Fruit fly (Drosophila melanogaster) whole organism, embryonic: ENCODE results near the gene CG7634.
A peak's percentile ranks its signal among the peaks of the same experiment; 100 is the strongest.

Experiments
- CG10209 ChIP-seq: fragments of 200-800 bp; sonication (Bioruptor generic); optimal IDR thresholded peaks from 3 replicates; lab custom pipeline; 2017; ENCODE audit warnings: missing biosample characterization, mild to moderate bottlenecking, missing genetic modification characterization, missing genetic modification reagents
- CG11456 ChIP-seq: fragments of 200-800 bp; sonication (Bioruptor generic); IDR thresholded peaks from 3 replicates; pipeline ENCODE4 v1.3.6; 2022; ENCODE audit warnings: missing biosample characterization, missing genetic modification characterization
- CG1233 ChIP-seq: fragments of 200-800 bp; sonication (Bioruptor generic); optimal IDR thresholded peaks from 4 replicates; lab custom pipeline; 2018; ENCODE audit warnings: missing biosample characterization, mild to moderate bottlenecking, missing genetic modification characterization
- CG13123 ChIP-seq: fragments of 200-800 bp; sonication (Bioruptor generic); optimal IDR thresholded peaks from 2 replicates; lab custom pipeline; 2016; ENCODE audit warnings: missing biosample characterization, missing genetic modification characterization
- CG14014 ChIP-seq: fragments of 200-800 bp; sonication (Bioruptor generic); IDR thresholded peaks from 2 replicates; pipeline ENCODE4 v1.3.6; 2022; ENCODE audit warnings: missing biosample characterization, missing genetic modification characterization
- CG14710 ChIP-seq: fragments of 200-800 bp; sonication (Bioruptor generic); optimal IDR thresholded peaks from 3 replicates; lab custom pipeline; 2019; ENCODE audit warnings: missing biosample characterization, mild to moderate bottlenecking, missing genetic modification characterization, moderate library complexity
- CG14860 ChIP-seq: fragments of 200-800 bp; sonication (Bioruptor generic); IDR thresholded peaks from 3 replicates; pipeline ENCODE4 v1.3.6; 2022; ENCODE audit warnings: missing biosample characterization, missing genetic modification characterization; ENCODE audit not compliant: partially characterized antibody
- CG14965 ChIP-seq: fragments of 200-800 bp; sonication (Bioruptor generic); optimal IDR thresholded peaks from 2 replicates; lab custom pipeline; 2016; ENCODE audit warnings: missing biosample characterization, missing genetic modification characterization, borderline replicate concordance
- CG17361 ChIP-seq: fragments of 200-800 bp; sonication (Bioruptor generic); IDR thresholded peaks from 3 replicates; pipeline ENCODE4 v1.3.6; 2022; ENCODE audit warnings: missing biosample characterization, missing genetic modification characterization
- CG17912 ChIP-seq: fragments of 200-800 bp; sonication (Bioruptor generic); optimal IDR thresholded peaks from 2 replicates; lab custom pipeline; 2018; ENCODE audit warnings: missing biosample characterization, mild to moderate bottlenecking, missing genetic modification characterization
- CG18764 ChIP-seq: fragments of 200-800 bp; sonication (Bioruptor generic); optimal IDR thresholded peaks from 3 replicates; lab custom pipeline; 2016; ENCODE audit warnings: missing biosample characterization, missing genetic modification characterization
- CG30020 ChIP-seq: fragments of 200-800 bp; optimal IDR thresholded peaks from 2 replicates; lab custom pipeline; 2019; ENCODE audit warnings: missing biosample characterization, mild to moderate bottlenecking, missing genetic modification characterization, moderate library complexity
- CG32772 ChIP-seq: fragments of 200-800 bp; sonication (Bioruptor generic); IDR thresholded peaks from 2 replicates; pipeline ENCODE4 v1.3.6; 2022; ENCODE audit warnings: missing biosample characterization, missing genetic modification characterization
- CG33213 ChIP-seq: fragments of 200-800 bp; sonication (Bioruptor generic); optimal IDR thresholded peaks from 3 replicates; lab custom pipeline; 2016; ENCODE audit warnings: missing biosample characterization, missing genetic modification characterization
- CG34422 ChIP-seq: fragments of 200-800 bp; sonication (Bioruptor generic); IDR thresholded peaks from 3 replicates; pipeline ENCODE4 v1.3.6; 2022; ENCODE audit warnings: missing biosample characterization, missing genetic modification characterization
- CG4617 ChIP-seq: fragments of 200-800 bp; sonication (Bioruptor generic); optimal IDR thresholded peaks from 3 replicates; lab custom pipeline; 2016; ENCODE audit warnings: missing biosample characterization, missing genetic modification characterization, borderline replicate concordance
- CG5953 ChIP-seq: fragments of 200-800 bp; sonication (Bioruptor generic); IDR thresholded peaks from 2 replicates; pipeline ENCODE4 v1.3.6; 2022; ENCODE audit warnings: missing biosample characterization, missing genetic modification characterization
- CG7987 ChIP-seq: fragments of 200-800 bp; sonication (Bioruptor generic); optimal IDR thresholded peaks from 2 replicates; lab custom pipeline; 2018; ENCODE audit warnings: missing biosample characterization, mild to moderate bottlenecking, missing genetic modification characterization, moderate library complexity
- CG8388 ChIP-seq: fragments of 200-800 bp; sonication (Bioruptor generic); optimal IDR thresholded peaks from 2 replicates; lab custom pipeline; 2019; ENCODE audit warnings: missing biosample characterization, mild to moderate bottlenecking, missing genetic modification characterization, moderate library complexity
- CG9437 ChIP-seq: fragments of 200-800 bp; sonication (Bioruptor generic); optimal IDR thresholded peaks from 2 replicates; lab custom pipeline; 2018; ENCODE audit warnings: missing biosample characterization, mild to moderate bottlenecking, missing genetic modification characterization
- D ChIP-seq, 2 experiments: fragments of 200-800 bp in 1 of 2; fragments of >200 bp in 1 of 2; sonication (Bioruptor generic) in 1 of 2; optimal IDR thresholded peaks; 2 replicates in 1 of 2; 3 replicates in 1 of 2; lab custom pipeline; 2017; ENCODE audit warnings: mild to moderate bottlenecking in 1 of 2, missing biosample characterization in 1 of 2, missing genetic modification characterization in 1 of 2, missing genetic modification reagents in 1 of 2
- D19A ChIP-seq: fragments of 200-800 bp; optimal IDR thresholded peaks from 3 replicates; lab custom pipeline; 2019; ENCODE audit warnings: missing biosample characterization, mild to moderate bottlenecking, missing genetic modification characterization, moderate library complexity
- Dip2 ChIP-seq: fragments of 200-800 bp; sonication (Bioruptor generic); IDR thresholded peaks from 2 replicates; pipeline ENCODE4 v1.3.6; 2022; ENCODE audit warnings: missing biosample characterization, missing genetic modification characterization
- Doc3 ChIP-seq: fragments of 200-800 bp; sonication (Bioruptor generic); IDR thresholded peaks from 3 replicates; pipeline ENCODE4 v1.3.6; 2022; ENCODE audit warnings: missing biosample characterization, missing genetic modification characterization; ENCODE audit not compliant: partially characterized antibody
- Eip74EF ChIP-seq, 2 experiments: fragments of 200-800 bp in 1 of 2; fragments of >200 bp in 1 of 2; sonication (Bioruptor generic) in 1 of 2; optimal IDR thresholded peaks; 2 replicates each; lab custom pipeline; 2017 to 2019; ENCODE audit warnings: missing biosample characterization in 2 of 2, missing genetic modification characterization in 2 of 2, mild to moderate bottlenecking in 1 of 2, moderate library complexity in 1 of 2
- Gug ChIP-seq: fragments of 200-800 bp; sonication (Bioruptor generic); IDR thresholded peaks from 4 replicates; pipeline ENCODE4 v1.3.6; 2022; ENCODE audit warnings: missing biosample characterization, missing genetic modification characterization
- HLH4C ChIP-seq: fragments of 200-800 bp; sonication (Bioruptor generic); IDR thresholded peaks from 3 replicates; pipeline ENCODE4 v1.3.6; 2022; ENCODE audit warnings: missing biosample characterization, missing genetic modification characterization; ENCODE audit not compliant: partially characterized antibody
- Hmr ChIP-seq: fragments of 200-800 bp; sonication (Bioruptor generic); optimal IDR thresholded peaks from 3 replicates; lab custom pipeline; 2017; ENCODE audit warnings: mild to moderate bottlenecking, missing biosample characterization, missing genetic modification reagents, missing genetic modification characterization
- Max ChIP-seq: fragments of 200-800 bp; sonication (Bioruptor generic); optimal IDR thresholded peaks from 2 replicates; lab custom pipeline; 2016; ENCODE audit warnings: missing biosample characterization, mild to moderate bottlenecking, missing genetic modification characterization
- PHDP ChIP-seq: fragments of 200-800 bp; sonication (Bioruptor generic); optimal IDR thresholded peaks from 3 replicates; lab custom pipeline; 2018; ENCODE audit warnings: missing biosample characterization, mild to moderate bottlenecking, missing genetic modification characterization, moderate library complexity
- Ravus ChIP-seq: fragments of 200-800 bp; sonication (Bioruptor generic); IDR thresholded peaks from 2 replicates; pipeline ENCODE4 v1.3.6; 2022; ENCODE audit warnings: missing biosample characterization, missing genetic modification characterization
- Side ChIP-seq: fragments of 200-800 bp; sonication (Bioruptor generic); optimal IDR thresholded peaks from 2 replicates; lab custom pipeline; 2016; ENCODE audit warnings: missing biosample characterization, missing genetic modification characterization
- Sox100B ChIP-seq: fragments of 200-800 bp; sonication (Bioruptor generic); optimal IDR thresholded peaks from 3 replicates; lab custom pipeline; 2018; ENCODE audit warnings: missing biosample characterization, mild to moderate bottlenecking, missing genetic modification characterization
- Sry-δ ChIP-seq: fragments of 200-800 bp; sonication (Bioruptor generic); optimal IDR thresholded peaks from 2 replicates; lab custom pipeline; 2016; ENCODE audit warnings: missing biosample characterization, missing genetic modification characterization
- Stat92E ChIP-seq, 3 experiments: fragments of >200 bp in 2 of 3; fragments of 200-800 bp in 1 of 3; sonication (Bioruptor generic) in 1 of 3; optimal IDR thresholded peaks; 2 replicates each; lab custom pipeline; 2017 to 2019; ENCODE audit warnings: missing biosample characterization in 3 of 3, missing genetic modification characterization in 3 of 3, mild to moderate bottlenecking in 1 of 3, moderate library complexity in 1 of 3
- chif ChIP-seq, 2 experiments: fragments of 200-800 bp; sonication (Bioruptor generic); optimal IDR thresholded peaks; 3 replicates each; lab custom pipeline; 2016; ENCODE audit warnings: missing biosample characterization in 2 of 2, missing genetic modification characterization in 2 of 2
- fd96Cb ChIP-seq: fragments of 200-800 bp; sonication (Bioruptor generic); optimal IDR thresholded peaks from 2 replicates; lab custom pipeline; 2018; ENCODE audit warnings: missing biosample characterization, mild to moderate bottlenecking, missing genetic modification characterization, moderate library complexity
- gsb ChIP-seq: fragments of 200-800 bp; sonication (Bioruptor generic); IDR thresholded peaks from 2 replicates; pipeline ENCODE4 v1.3.6; 2022; ENCODE audit warnings: missing biosample characterization, missing genetic modification characterization
- kay ChIP-seq: fragments of 200-800 bp; sonication (Bioruptor generic); optimal IDR thresholded peaks from 2 replicates; lab custom pipeline; 2016; ENCODE audit warnings: missing biosample characterization, missing genetic modification characterization
- lmd ChIP-seq: fragments of 200-800 bp; sonication (Bioruptor generic); IDR thresholded peaks from 2 replicates; pipeline ENCODE4 v1.3.6; 2022; ENCODE audit warnings: missing biosample characterization, missing genetic modification characterization
- maf-S ChIP-seq: fragments of 200-800 bp; sonication (Bioruptor generic); optimal IDR thresholded peaks from 2 replicates; lab custom pipeline; 2016; ENCODE audit warnings: missing biosample characterization, missing genetic modification characterization
- mirr ChIP-seq: fragments of 200-800 bp; sonication (Bioruptor generic); optimal IDR thresholded peaks from 3 replicates; lab custom pipeline; 2018; ENCODE audit warnings: missing biosample characterization, mild to moderate bottlenecking, missing genetic modification characterization
- mld ChIP-seq: fragments of 200-800 bp; sonication (Bioruptor generic); IDR thresholded peaks from 3 replicates; pipeline ENCODE4 v1.3.6; 2022; ENCODE audit warnings: missing biosample characterization, missing genetic modification characterization; ENCODE audit not compliant: partially characterized antibody
- ro ChIP-seq: fragments of 200-800 bp; sonication (Bioruptor generic); IDR thresholded peaks from 2 replicates; pipeline ENCODE4 v1.3.6; 2022; ENCODE audit warnings: missing biosample characterization, missing genetic modification characterization
- sens-2 ChIP-seq: fragments of 200-800 bp; sonication (Bioruptor generic); IDR thresholded peaks from 2 replicates; pipeline ENCODE4 v1.3.6; 2022; ENCODE audit warnings: missing biosample characterization, missing genetic modification characterization
- sug ChIP-seq: fragments of 200-800 bp; optimal IDR thresholded peaks from 2 replicates; lab custom pipeline; 2019; ENCODE audit warnings: missing biosample characterization, mild to moderate bottlenecking, missing genetic modification characterization, moderate library complexity
- tio ChIP-seq: fragments of 200-800 bp; sonication (Bioruptor generic); optimal IDR thresholded peaks from 2 replicates; lab custom pipeline; 2017; ENCODE audit warnings: missing biosample characterization, missing genetic modification characterization, inconsistent platforms
- vvl ChIP-seq: fragments of 200-800 bp; sonication (Bioruptor generic); IDR thresholded peaks from 2 replicates; pipeline ENCODE4 v1.3.6; 2022; ENCODE audit warnings: missing biosample characterization, missing genetic modification characterization
- zen ChIP-seq: fragments of 200-800 bp; sonication (Bioruptor generic); optimal IDR thresholded peaks from 3 replicates; lab custom pipeline; 2018; ENCODE audit warnings: missing biosample characterization, mild to moderate bottlenecking, missing genetic modification characterization, moderate library complexity

Gene CG7634

dm6 chr3L:21536857-21537256 is 28.4 kb upstream of the CG7634 start, which contains the start of gene Rpn10 (continued):
- TF ChIP-seq Ravus (GFP tag; lab: Robert Waterston, UW) (no peak), tio (GFP tag; lab: Kevin White, UChicago) (no peak), CG34422 (peak; percentile 61; the same call in 1 of the 3 replicates), CG9437 (GFP tag; lab: Kevin White, UChicago) (peak; percentile 22), CG17361 (GFP tag; lab: Robert Waterston, UW) (peak; percentile 47; the same call in 1 of the 3 replicates), CG17912 (GFP tag; lab: Kevin White, UChicago) (no peak), D (optimal IDR thresholded peaks at IDR 0.05; lab: Kevin White, UChicago) (no peak), D (GFP tag; optimal IDR thresholded peaks at IDR 0.05; lab: Kevin White, UChicago) (no peak), zen (peak; percentile 45), sug (peak; percentile 57), CG30020 (tag; lab: Kevin White, UChicago) (peak; percentile 85), CG33213 (GFP tag; lab: Kevin White, UChicago) (peak; percentile 73), kay (GFP tag; lab: Kevin White, UChicago) (no peak), CG8388 (GFP tag; lab: Kevin White, UChicago) (peak; percentile 40), Sox100B (no peak), chif (GFP tag; optimal IDR thresholded peaks at IDR 0.05; lab: Kevin White, UChicago) (peak in 1 of 2 experiments; percentile 5), CG5953 (no peak), CG14860 (peak; percentile 97), Gug (GFP tag; lab: Robert Waterston, UW) (peak; percentile 10; the same call in 1 of the 4 replicates), Doc3 (GFP tag; lab: Robert Waterston, UW) (peak; percentile 94), Sry-δ (GFP tag; lab: Kevin White, UChicago) (peak; percentile 81), Side (GFP tag; lab: Kevin White, UChicago) (peak; percentile 20), PHDP (tag; lab: Kevin White, UChicago) (peak; percentile 22), CG1233 (GFP tag; lab: Kevin White, UChicago) (no peak), Stat92E (GFP tag; optimal IDR thresholded peaks at IDR 0.05; lab: Kevin White, UChicago) (peak in 1 of 3 experiments; percentile 12), mld (GFP tag; lab: Robert Waterston, UW) (peak; percentile 93), CG32772 (GFP tag; lab: Robert Waterston, UW) (no peak), sens-2 (no peak), gsb (GFP tag; lab: Robert Waterston, UW) (no peak), CG14710 (tag; lab: Kevin White, UChicago) (peak; percentile 69), CG18764 (GFP tag; lab: Kevin White, UChicago) (no peak), CG11456 (no peak), Eip74EF (GFP tag; optimal IDR thresholded peaks at IDR 0.05; lab: Kevin White, UChicago) (no peak), fd96Cb (no peak), lmd (GFP tag; lab: Robert Waterston, UW) (no peak), ro (no peak), HLH4C (GFP tag; lab: Robert Waterston, UW) (peak; percentile 95), Hmr (GFP tag; lab: Kevin White, UChicago) (no peak), CG14965 (no peak), CG13123 (GFP tag; lab: Kevin White, UChicago) (no peak), CG7987 (GFP tag; lab: Kevin White, UChicago) (peak; percentile 2), maf-S (GFP tag; lab: Kevin White, UChicago) (peak; percentile 17), vvl (GFP tag; lab: Robert Waterston, UW) (no peak; the same call in 1 of the 2 replicates), mirr (GFP tag; lab: Kevin White, UChicago) (no peak), D19A (tag; lab: Kevin White, UChicago) (peak; percentile 43), CG10209 (GFP tag; lab: Kevin White, UChicago) (no peak), CG14014 (GFP tag; lab: Robert Waterston, UW) (peak; percentile 49; the same call in 1 of the 2 replicates), Max (GFP tag; lab: Kevin White, UChicago) (no peak), CG4617 (GFP tag; lab: Kevin White, UChicago) (peak; percentile 88), Dip2 (GFP tag; lab: Robert Waterston, UW) (no peak)
